Fruit fly (Drosophila melanogaster): ENCODE results near the gene Uch.
A peak's percentile ranks its signal among the peaks of the same experiment; 100 is the strongest.

The Uch gene

DNA sequence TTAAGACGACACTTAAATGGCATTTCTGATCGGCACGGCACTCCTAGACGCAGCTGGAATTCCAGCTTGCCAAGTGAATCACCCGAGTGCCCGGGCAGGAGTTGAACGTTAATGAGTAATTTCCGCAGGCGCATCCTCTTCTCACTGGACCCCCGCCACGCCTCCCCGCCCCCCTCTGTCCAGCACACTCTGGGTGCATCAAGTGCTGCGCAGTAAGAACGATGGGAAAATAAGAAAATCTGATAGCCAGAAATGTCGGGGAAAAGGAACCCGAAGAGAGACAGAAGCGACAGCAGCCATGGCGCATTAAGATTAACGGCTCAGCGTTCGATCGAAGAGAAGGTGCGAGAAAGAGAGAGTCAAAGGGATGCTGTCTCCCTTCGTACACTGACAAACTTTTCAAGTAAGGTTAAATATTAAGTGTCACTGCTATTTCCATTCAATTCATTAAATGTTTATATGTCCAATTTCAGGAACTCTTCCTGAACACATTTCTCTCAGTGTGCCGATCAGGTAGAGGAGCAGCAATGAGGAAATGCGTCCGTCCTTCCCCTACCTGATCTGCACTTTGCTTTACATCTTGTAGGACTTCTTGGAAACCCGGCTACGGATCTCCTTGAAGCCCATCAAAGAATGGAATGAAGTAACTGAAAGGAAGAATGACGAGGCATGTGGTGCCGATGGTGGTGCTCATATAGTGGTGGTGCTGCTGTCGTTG lies 49.3 kb downstream of the Uch start (continued):
- TF ChIP-seq CG11093 (GFP tag; IDR thresholded peaks at IDR 0.05), result peak; percentile 54; the same call in 1 of the 3 replicates
- TF ChIP-seq jing (GFP tag; optimal IDR thresholded peaks at IDR 0.05), result peak; percentile 31
- peak; percentile 100 for TF ChIP-seq pros (GFP tag; optimal IDR thresholded peaks at IDR 0.05)
- TF ChIP-seq CoRest (tag; optimal IDR thresholded peaks at IDR 0.05), result peak; percentile 63
- no peak for TF ChIP-seq cg (GFP tag; optimal IDR thresholded peaks at IDR 0.05)
- peak; percentile 93 for TF ChIP-seq CG4404 (GFP tag; IDR thresholded peaks at IDR 0.05)
- peak; percentile 59 for TF ChIP-seq CG7839 (tag; optimal IDR thresholded peaks at IDR 0.05)
- TF ChIP-seq crol (GFP tag; IDR thresholded peaks at IDR 0.05), result peak; percentile 93
- peak; percentile 44 for TF ChIP-seq CG7745 (tag; optimal IDR thresholded peaks at IDR 0.05)
- TF ChIP-seq CG31224 (GFP tag; IDR thresholded peaks at IDR 0.05), result 0 out of 2 replicates have a peak, but pooled peaks have one; percentile 19
- peak; percentile 72 for TF ChIP-seq CG4820 (GFP tag; optimal IDR thresholded peaks at IDR 0.05)
- no peak for TF ChIP-seq toy (GFP tag; IDR thresholded peaks at IDR 0.05)
- no peak for TF ChIP-seq al (GFP tag; IDR thresholded peaks at IDR 0.05)
- peak; percentile 51 for TF ChIP-seq p53 (GFP tag; optimal IDR thresholded peaks at IDR 0.05)
- TF ChIP-seq Six4 (GFP tag; optimal IDR thresholded peaks at IDR 0.05), result peak; percentile 60
- peak; percentile 80 for TF ChIP-seq CG17361 (GFP tag; IDR thresholded peaks at IDR 0.05)
- TF ChIP-seq TFAM (GFP tag; optimal IDR thresholded peaks at IDR 0.05), result no peak
- TF ChIP-seq CG3407 (GFP tag; optimal IDR thresholded peaks at IDR 0.05), result peak; percentile 10
- peak in 1 of 2 experiments; percentile 76 for TF ChIP-seq eve (GFP tag; optimal IDR thresholded peaks at IDR 0.05)
- TF ChIP-seq danr (GFP tag; IDR thresholded peaks at IDR 0.05), result no peak
- TF ChIP-seq trh (GFP tag; optimal IDR thresholded peaks at IDR 0.05), result peak; percentile 28
- TF ChIP-seq CG10979 (tag; optimal IDR thresholded peaks at IDR 0.05), result peak; percentile 87
- TF ChIP-seq Nf-YB (GFP tag; optimal IDR thresholded peaks at IDR 0.05), result peak; percentile 38
- TF ChIP-seq CG30403 (GFP tag; optimal IDR thresholded peaks at IDR 0.05), result peak; percentile 58
- peak; percentile 72 for TF ChIP-seq NC2α (GFP tag; optimal IDR thresholded peaks at IDR 0.05)
- TF ChIP-seq cato (GFP tag; optimal IDR thresholded peaks at IDR 0.05; ENCODE audit: borderline replicate concordance), result peak; percentile 9
- TF ChIP-seq ATbp (GFP tag; optimal IDR thresholded peaks at IDR 0.05), result peak; percentile 18
- no peak for TF ChIP-seq MTF-1 (GFP tag; optimal IDR thresholded peaks at IDR 0.05; ENCODE audit: borderline replicate concordance)
- TF ChIP-seq CG13424 (tag; optimal IDR thresholded peaks at IDR 0.05), result peak; percentile 60
- peak; percentile 74 for TF ChIP-seq CG12391 (tag; optimal IDR thresholded peaks at IDR 0.05)
- TF ChIP-seq cas (GFP tag; IDR thresholded peaks at IDR 0.05), result no peak
- peak; percentile 7 for TF ChIP-seq CG9609 (GFP tag; optimal IDR thresholded peaks at IDR 0.05)
- peak; percentile 96 for TF ChIP-seq CG15696 (tag; optimal IDR thresholded peaks at IDR 0.05)
- TF ChIP-seq CG2889 (GFP tag; IDR thresholded peaks at IDR 0.05), result no peak
- TF ChIP-seq E2f1 (GFP tag; IDR thresholded peaks at IDR 0.05), result peak; percentile 43; the same call in 1 of the 2 replicates
- TF ChIP-seq trem (tag; optimal IDR thresholded peaks at IDR 0.05), result peak; percentile 78
- TF ChIP-seq CG2875 (GFP tag; optimal IDR thresholded peaks at IDR 0.05), result peak; percentile 50
- peak; percentile 17 for TF ChIP-seq gcm2 (GFP tag; optimal IDR thresholded peaks at IDR 0.05)
- peak; percentile 68 for TF ChIP-seq CG1024 (GFP tag; IDR thresholded peaks at IDR 0.05)
- peak; percentile 60 for TF ChIP-seq Oli (tag; optimal IDR thresholded peaks at IDR 0.05)
- peak; percentile 23 for TF ChIP-seq Sox100B (GFP tag; optimal IDR thresholded peaks at IDR 0.05)
- peak; percentile 75 for TF ChIP-seq Drgx (GFP tag; IDR thresholded peaks at IDR 0.05)
- TF ChIP-seq Dad (GFP tag; optimal IDR thresholded peaks at IDR 0.05), result no peak
- peak; percentile 46 for TF ChIP-seq shn (GFP tag; optimal IDR thresholded peaks at IDR 0.05)
- TF ChIP-seq tin (GFP tag; optimal IDR thresholded peaks at IDR 0.05), result peak; percentile 66
- peak; percentile 44 for TF ChIP-seq CG11504 (tag; optimal IDR thresholded peaks at IDR 0.05)
- no peak for TF ChIP-seq jigr1 (GFP tag; IDR thresholded peaks at IDR 0.05)
- no peak for TF ChIP-seq NK7.1 (GFP tag; optimal IDR thresholded peaks at IDR 0.05)
- TF ChIP-seq fd3F (GFP tag; optimal IDR thresholded peaks at IDR 0.05), result no peak
- TF ChIP-seq CTCF (GFP tag; optimal IDR thresholded peaks at IDR 0.05), result no peak
